Worm (Caenorhabditis elegans) whole organism, L4/young adult: Measurements from ENCODE around the gene gst-23.

ENCODE experiments used
- dao-5 ChIP-seq: sonication (generic microtip); optimal IDR thresholded peaks from 2 replicates; lab custom pipeline; 2016; ENCODE audit warnings: missing genotype, missing genetic modification characterization, moderate library complexity, missing compliant biosample characterization
- him-1 ChIP-seq: sonication (generic microtip); optimal IDR thresholded peaks from 2 replicates; lab custom pipeline; 2016; ENCODE audit warnings: missing genotype, missing genetic modification reagents, missing genetic modification characterization, missing compliant biosample characterization

- no peak for TF ChIP-seq him-1 (tag; lab: Kevin White, UChicago)
- TF ChIP-seq dao-5 (tag; lab: Kevin White, UChicago) = no peak
These were observed 26.3 kb downstream of the gst-23 start, which contains the start of gene T28A11.19 for ce11 chrV:3269407-3269806.
